Worm (Caenorhabditis elegans): ENCODE results near the gene K02E2.1.

Gene K02E2.1

DNA sequence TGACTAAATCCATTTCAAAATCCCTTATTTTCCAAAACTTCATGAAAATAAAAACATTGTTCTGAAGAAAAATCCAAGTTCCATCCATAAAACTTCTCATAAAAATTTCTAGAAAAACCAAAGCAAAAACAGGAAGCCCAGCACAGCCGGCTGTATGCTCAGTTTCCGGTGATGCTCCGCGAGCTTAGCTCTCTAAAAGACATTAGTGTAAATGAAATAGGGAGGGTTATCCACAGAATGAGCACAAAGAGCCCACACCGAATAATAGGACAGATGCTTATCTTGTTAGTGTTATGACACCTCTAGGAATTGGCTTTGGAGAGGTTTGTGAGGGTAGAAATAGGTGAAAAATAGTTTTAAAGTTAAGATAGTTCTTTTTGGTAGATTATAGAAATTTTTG, 13.3 kb upstream of the K02E2.1 start:
- no peak for TF ChIP-seq dpff-1 (tag; optimal IDR thresholded peaks at IDR 0.05)
- TF ChIP-seq ceh-100 (GFP tag; IDR thresholded peaks at IDR 0.05): no peak
- TF ChIP-seq akir-1 (GFP tag; optimal IDR thresholded peaks at IDR 0.05): no peak
- TF ChIP-seq rcor-1 (GFP tag; IDR thresholded peaks at IDR 0.05): no peak
- no peak for TF ChIP-seq bed-1 (GFP tag; IDR thresholded peaks at IDR 0.05)
- TF ChIP-seq Y95B8A.8 (GFP tag; IDR thresholded peaks at IDR 0.05): no peak
- no peak for TF ChIP-seq egrh-3 (GFP tag; IDR thresholded peaks at IDR 0.05)
- TF ChIP-seq lir-1 (GFP tag; conservative IDR thresholded peaks at IDR 0.05): no peak
- no peak for TF ChIP-seq madf-6 (GFP tag; IDR thresholded peaks at IDR 0.05)

DNA sequence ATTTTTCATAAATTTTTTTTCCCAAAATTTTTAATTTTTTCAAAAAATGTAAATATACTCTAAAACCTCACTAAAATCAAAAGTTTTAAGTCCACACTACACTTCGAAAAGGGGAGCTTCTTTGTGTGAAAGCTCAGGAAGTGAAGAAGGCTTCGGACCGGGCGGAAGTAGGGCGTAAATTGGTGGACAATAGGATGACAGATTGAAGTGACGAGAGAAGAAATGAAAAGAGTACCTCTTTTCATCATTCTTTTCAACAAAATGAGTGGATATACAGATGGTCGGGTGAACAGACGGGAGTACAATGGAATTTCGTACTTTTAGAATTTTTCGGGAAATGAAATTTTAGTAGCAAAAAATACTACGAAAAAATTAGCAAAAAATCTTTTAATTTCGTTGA, 12.4 kb upstream of the K02E2.1 start:
- TF ChIP-seq ztf-18 (tag; optimal IDR thresholded peaks at IDR 0.05) (no peak), hsf-1 (GFP tag; IDR thresholded peaks at IDR 0.05) (no peak), nhr-179 (tag; optimal IDR thresholded peaks at IDR 0.05) (no peak), madf-8 (GFP tag; conservative IDR thresholded peaks at IDR 0.05) (no peak), B0035.1 (tag; optimal IDR thresholded peaks at IDR 0.05) (no peak), ztf-25 (GFP tag; IDR thresholded peaks at IDR 0.05) (no peak), hmg-20 (GFP tag; IDR thresholded peaks at IDR 0.05) (no peak), ceh-100 (GFP tag; IDR thresholded peaks at IDR 0.05) (no peak), let-526 (GFP tag; IDR thresholded peaks at IDR 0.05) (no peak), B0261.1 (tag; optimal IDR thresholded peaks at IDR 0.05) (no peak), mel-28 (tag; optimal IDR thresholded peaks at IDR 0.05; ENCODE audit: borderline replicate concordance) (no peak), Y56A3A.18 (GFP tag; IDR thresholded peaks at IDR 0.05) (no peak), Y53F4B.3 (GFP tag; IDR thresholded peaks at IDR 0.05) (no peak), lsl-1 (GFP tag; optimal IDR thresholded peaks at IDR 0.05) (no peak)

DNA sequence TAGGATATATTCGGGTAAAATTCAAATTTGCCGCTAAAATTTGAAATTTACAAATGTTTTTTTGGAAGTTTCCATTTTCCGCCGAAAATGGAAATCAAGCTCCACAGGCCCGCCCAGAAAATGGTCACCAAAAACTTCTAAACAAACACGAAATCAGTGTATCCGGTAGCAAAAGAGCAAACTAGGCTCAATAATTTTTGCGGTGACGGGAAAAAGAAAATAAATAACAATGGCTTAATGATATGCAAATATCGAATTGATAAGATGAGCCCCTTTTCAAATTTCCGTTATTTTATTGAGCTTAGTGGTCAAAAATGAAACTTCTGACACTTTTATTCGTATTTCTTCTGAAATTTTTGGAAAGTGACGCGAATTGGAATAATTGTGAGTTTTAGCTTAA, 6.4 kb upstream of the K02E2.1 start, which contains the start of gene Y38H6A.3:
Gene Y38H6A.3, plus strand, starts transcription at position 301 of the 400 bp plus-strand sequence.
- no peak for TF ChIP-seq chd-7 (tag; optimal IDR thresholded peaks at IDR 0.05)
- TF ChIP-seq lir-1 (GFP tag; conservative IDR thresholded peaks at IDR 0.05): no peak
- no peak for TF ChIP-seq C17E4.6 (GFP tag; IDR thresholded peaks at IDR 0.05)
- TF ChIP-seq bed-2 (GFP tag; IDR thresholded peaks at IDR 0.05): no peak
- TF ChIP-seq hrde-1 (tag; optimal IDR thresholded peaks at IDR 0.05; ENCODE audit: borderline replicate concordance): no peak
- no peak for TF ChIP-seq rec-8 (tag; optimal IDR thresholded peaks at IDR 0.05)
- no peak for TF ChIP-seq ztf-25 (GFP tag; IDR thresholded peaks at IDR 0.05)
- TF ChIP-seq F22D6.2 (tag; optimal IDR thresholded peaks at IDR 0.05): no peak
- TF ChIP-seq Y67H2A.10 (GFP tag; conservative IDR thresholded peaks at IDR 0.05): no peak
- TF ChIP-seq egl-44 (GFP tag; IDR thresholded peaks at IDR 0.05): no peak
- TF ChIP-seq sea-2 (GFP tag; IDR thresholded peaks at IDR 0.05): no peak

DNA sequence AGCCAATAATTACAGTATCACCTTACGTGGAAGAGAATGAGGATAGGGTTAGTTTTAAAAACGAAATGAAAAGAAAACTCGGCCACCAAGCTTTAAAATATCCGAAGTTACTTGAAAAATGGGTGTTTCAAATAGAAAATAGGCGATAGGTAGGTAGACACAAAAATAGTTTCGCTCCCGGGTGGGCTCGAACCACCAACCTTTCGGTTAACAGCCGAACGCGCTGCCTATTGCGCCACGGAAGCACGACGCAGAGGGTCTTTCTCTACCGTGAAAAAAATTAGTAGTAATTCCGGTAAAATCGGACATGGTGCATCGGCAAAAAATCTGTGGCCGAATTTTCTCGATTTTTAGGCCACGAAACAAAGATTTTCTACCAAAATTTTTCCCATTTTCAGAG, 3.7 kb upstream of the K02E2.1 start:
- TF ChIP-seq nfya-2 (GFP tag; IDR thresholded peaks at IDR 0.05) (no peak), let-607 (tag; optimal IDR thresholded peaks at IDR 0.05) (no peak), gei-17 (GFP tag; optimal IDR thresholded peaks at IDR 0.05) (no peak), ceh-27 (GFP tag; optimal IDR thresholded peaks at IDR 0.05) (no peak), cebp-2 (GFP tag; IDR thresholded peaks at IDR 0.05) (no peak), ztf-6 (GFP tag; IDR thresholded peaks at IDR 0.05) (no peak), ekl-4 (GFP tag; IDR thresholded peaks at IDR 0.05) (no peak), let-526 (GFP tag; IDR thresholded peaks at IDR 0.05) (no peak), madf-6 (GFP tag; IDR thresholded peaks at IDR 0.05) (no peak), B0336.3 (GFP tag; IDR thresholded peaks at IDR 0.05) (no peak), snpc-1.3 (tag; optimal IDR thresholded peaks at IDR 0.05; ENCODE audit: insufficient read depth) (no peak), him-1 (tag; optimal IDR thresholded peaks at IDR 0.05) (peak; percentile 67), Y56A3A.18 (GFP tag; IDR thresholded peaks at IDR 0.05) (no peak), nhr-90 (tag; optimal IDR thresholded peaks at IDR 0.05) (peak; percentile 10), lin-35 (GFP tag; optimal IDR thresholded peaks at IDR 0.05) (no peak), rpc-1 (optimal IDR thresholded peaks at IDR 0.05) (peak; percentile 52), rpc-1 (tag; optimal IDR thresholded peaks at IDR 0.05) (peak; percentile 73), madf-8 (GFP tag; conservative IDR thresholded peaks at IDR 0.05) (no peak)

All from whole organism, young adult.